Fruit fly (Drosophila melanogaster) Kc167 (cell line): ENCODE results near the gene CG14805.

Source experiments
- Myc ChIP-seq: fragments of >200 bp; optimal IDR thresholded peaks from 2 replicates; lab custom pipeline; 2017; ENCODE audit warnings: missing external identifiers
- Sin3A ChIP-seq: fragments of >200 bp; optimal IDR thresholded peaks from 2 replicates; lab custom pipeline; 2018; ENCODE audit warnings: missing external identifiers
- h ChIP-seq: fragments of >200 bp; optimal IDR thresholded peaks from 3 replicates; lab custom pipeline; 2018; ENCODE audit warnings: missing external identifiers
- insv ChIP-seq: fragments of >200 bp; optimal IDR thresholded peaks from 3 replicates; lab custom pipeline; 2018; ENCODE audit warnings: missing external identifiers
- psq ChIP-seq: fragments of >200 bp; optimal IDR thresholded peaks from 2 replicates; lab custom pipeline; 2017; ENCODE audit warnings: missing external identifiers
- ttk ChIP-seq: sonication (Bioruptor generic); optimal IDR thresholded peaks from 2 replicates; lab custom pipeline; 2017; ENCODE audit warnings: missing external identifiers

Gene CG14805

dm6 chrX:1877107-1877736 lies at the start of gene CG14805, which contains the start of gene CG14817:
Gene CG14805, plus strand, starts transcription at chrX:1877317.
Gene CG14817, minus strand, starts transcription at chrX:1877270.
- TF ChIP-seq Sin3A (lab: Kevin White, UChicago) (no peak), h (no peak), psq (lab: Kevin White, UChicago) (no peak), insv (lab: Kevin White, UChicago) (no peak), Myc (lab: Kevin White, UChicago) (no peak), ttk (lab: Kevin White, UChicago) (no peak)

- no peak for TF ChIP-seq ttk (lab: Kevin White, UChicago)
- TF ChIP-seq insv (lab: Kevin White, UChicago), result no peak
- TF ChIP-seq Sin3A (lab: Kevin White, UChicago), result no peak
- no peak for TF ChIP-seq Myc (lab: Kevin White, UChicago)
- TF ChIP-seq psq (lab: Kevin White, UChicago), result no peak
- no peak for TF ChIP-seq h
Observed at dm6 chrX:1828097-1828496, 49.0 kb upstream of the CG14805 start.

- TF ChIP-seq insv (lab: Kevin White, UChicago) (no peak), Sin3A (lab: Kevin White, UChicago) (no peak), psq (lab: Kevin White, UChicago) (no peak), ttk (lab: Kevin White, UChicago) (no peak), h (no peak), Myc (lab: Kevin White, UChicago) (no peak)
Observed at dm6 chrX:1830396-1831218, 46.5 kb upstream of the CG14805 start.

- no peak for TF ChIP-seq psq (lab: Kevin White, UChicago)
- TF ChIP-seq insv (lab: Kevin White, UChicago), result no peak
- TF ChIP-seq h, result no peak
- no peak for TF ChIP-seq ttk (lab: Kevin White, UChicago)
- TF ChIP-seq Myc (lab: Kevin White, UChicago), result no peak
- TF ChIP-seq Sin3A (lab: Kevin White, UChicago), result no peak
Observed at dm6 chrX:1831219-1831555, 45.9 kb upstream of the CG14805 start.

dm6 chrX:1832699-1833098 lies 44.4 kb upstream of the CG14805 start:
- TF ChIP-seq ttk (lab: Kevin White, UChicago) (no peak), psq (lab: Kevin White, UChicago) (no peak), Myc (lab: Kevin White, UChicago) (no peak), h (no peak), Sin3A (lab: Kevin White, UChicago) (no peak), insv (lab: Kevin White, UChicago) (no peak)

dm6 chrX:1834702-1835376 lies 42.3 kb upstream of the CG14805 start:
- TF ChIP-seq psq (lab: Kevin White, UChicago) (no peak), h (no peak), ttk (lab: Kevin White, UChicago) (no peak), insv (lab: Kevin White, UChicago) (no peak), Sin3A (lab: Kevin White, UChicago) (no peak), Myc (lab: Kevin White, UChicago) (no peak)

dm6 chrX:1840520-1840919 lies 36.6 kb upstream of the CG14805 start:
- TF ChIP-seq insv (lab: Kevin White, UChicago), result no peak
- TF ChIP-seq psq (lab: Kevin White, UChicago), result no peak
- TF ChIP-seq ttk (lab: Kevin White, UChicago), result no peak
- TF ChIP-seq Sin3A (lab: Kevin White, UChicago), result no peak
- TF ChIP-seq Myc (lab: Kevin White, UChicago), result no peak
- no peak for TF ChIP-seq h

- TF ChIP-seq psq (lab: Kevin White, UChicago) (no peak), Myc (lab: Kevin White, UChicago) (no peak), h (no peak), ttk (lab: Kevin White, UChicago) (no peak), insv (lab: Kevin White, UChicago) (no peak), Sin3A (lab: Kevin White, UChicago) (no peak)
Observed at dm6 chrX:1842875-1843274, 34.2 kb upstream of the CG14805 start.

- TF ChIP-seq ttk (lab: Kevin White, UChicago) (no peak), Myc (lab: Kevin White, UChicago) (no peak), insv (lab: Kevin White, UChicago) (no peak), h (no peak), Sin3A (lab: Kevin White, UChicago) (no peak), psq (lab: Kevin White, UChicago) (no peak)
Observed at dm6 chrX:1845413-1845951, 31.6 kb upstream of the CG14805 start.

dm6 chrX:1846386-1846785 lies 30.7 kb upstream of the CG14805 start:
- TF ChIP-seq psq (lab: Kevin White, UChicago), result no peak
- TF ChIP-seq h, result no peak
- TF ChIP-seq ttk (lab: Kevin White, UChicago), result no peak
- TF ChIP-seq Myc (lab: Kevin White, UChicago), result no peak
- no peak for TF ChIP-seq Sin3A (lab: Kevin White, UChicago)

dm6 chrX:1847735-1848134 lies 29.4 kb upstream of the CG14805 start:
- no peak for TF ChIP-seq Sin3A (lab: Kevin White, UChicago)
- TF ChIP-seq Myc (lab: Kevin White, UChicago), result no peak
